Fruit fly (Drosophila melanogaster) whole organism, embryonic: ENCODE data around the gene GCS2beta.

Experiments used
- CG10274 ChIP-seq: fragments of 200-800 bp; sonication (Bioruptor generic); optimal IDR thresholded peaks from 3 replicates; lab custom pipeline; 2017; ENCODE audit warnings: missing biosample characterization, mild to moderate bottlenecking, missing genetic modification characterization
- CG10462 ChIP-seq: fragments of 200-800 bp; sonication (Bioruptor generic); optimal IDR thresholded peaks from 2 replicates; lab custom pipeline; 2016; ENCODE audit warnings: missing biosample characterization, missing genetic modification characterization
- CG12104 ChIP-seq: fragments of 200-800 bp; sonication (Bioruptor generic); optimal IDR thresholded peaks from 3 replicates; lab custom pipeline; 2016; ENCODE audit warnings: missing biosample characterization, missing genetic modification characterization
- CG13775 ChIP-seq: fragments of 200-800 bp; sonication (Bioruptor generic); optimal IDR thresholded peaks from 3 replicates; lab custom pipeline; 2017; ENCODE audit warnings: missing biosample characterization, mild to moderate bottlenecking, missing genetic modification characterization
- CG14860 ChIP-seq: fragments of 200-800 bp; sonication (Bioruptor generic); IDR thresholded peaks from 3 replicates; pipeline ENCODE4 v1.3.6; 2022; ENCODE audit warnings: missing biosample characterization, missing genetic modification characterization; ENCODE audit not compliant: partially characterized antibody
- CG14965 ChIP-seq: fragments of 200-800 bp; sonication (Bioruptor generic); optimal IDR thresholded peaks from 2 replicates; lab custom pipeline; 2016; ENCODE audit warnings: missing biosample characterization, missing genetic modification characterization, borderline replicate concordance
- CG15011 ChIP-seq: fragments of 200-800 bp; sonication (Bioruptor generic); optimal IDR thresholded peaks from 3 replicates; lab custom pipeline; 2018; ENCODE audit warnings: missing biosample characterization, mild to moderate bottlenecking, missing genetic modification characterization
- CG17912 ChIP-seq: fragments of 200-800 bp; sonication (Bioruptor generic); optimal IDR thresholded peaks from 2 replicates; lab custom pipeline; 2018; ENCODE audit warnings: missing biosample characterization, mild to moderate bottlenecking, missing genetic modification characterization
- CG1832 ChIP-seq: fragments of 200-800 bp; sonication (Bioruptor generic); optimal IDR thresholded peaks from 2 replicates; lab custom pipeline; 2017; ENCODE audit warnings: missing biosample characterization, mild to moderate bottlenecking, missing genetic modification characterization, inconsistent platforms
- CG3281 ChIP-seq: fragments of 200-800 bp; sonication (Bioruptor generic); optimal IDR thresholded peaks from 3 replicates; lab custom pipeline; 2017; ENCODE audit warnings: missing biosample characterization, mild to moderate bottlenecking, missing genetic modification characterization
- CG4282 ChIP-seq: fragments of 200-800 bp; sonication (Bioruptor generic); optimal IDR thresholded peaks from 2 replicates; lab custom pipeline; 2016; ENCODE audit warnings: missing biosample characterization, missing genetic modification characterization
- CG4820 ChIP-seq: fragments of 200-800 bp; sonication (Bioruptor generic); optimal IDR thresholded peaks from 3 replicates; lab custom pipeline; 2016; ENCODE audit warnings: missing biosample characterization, missing genetic modification characterization
- CG6683 ChIP-seq: fragments of 200-800 bp; sonication (Bioruptor generic); optimal IDR thresholded peaks from 2 replicates; lab custom pipeline; 2017; ENCODE audit warnings: missing biosample characterization, mild to moderate bottlenecking, missing genetic modification characterization, missing genetic modification reagents
- CG6689 ChIP-seq: fragments of 200-800 bp; sonication (Bioruptor generic); IDR thresholded peaks from 2 replicates; pipeline ENCODE4 v1.3.6; 2022; ENCODE audit warnings: missing biosample characterization, missing genetic modification characterization
- CG6765 ChIP-seq: fragments of 200-800 bp; sonication (Bioruptor generic); optimal IDR thresholded peaks from 3 replicates; lab custom pipeline; 2017; ENCODE audit warnings: missing biosample characterization, mild to moderate bottlenecking, missing genetic modification characterization
- CG6813 ChIP-seq: fragments of 200-800 bp; sonication (Bioruptor generic); optimal IDR thresholded peaks from 2 replicates; lab custom pipeline; 2017; ENCODE audit warnings: missing biosample characterization, missing genetic modification characterization, mild to moderate bottlenecking, moderate library complexity, missing genetic modification reagents
- CG8290 ChIP-seq, 3 experiments: fragments of 200-800 bp; sonication (Bioruptor generic); optimal IDR thresholded peaks; 2 replicates each; lab custom pipeline; 2016 to 2019; ENCODE audit warnings: missing biosample characterization in 3 of 3, missing genetic modification characterization in 3 of 3, mild to moderate bottlenecking in 2 of 3, moderate library complexity in 1 of 3
- CG9437 ChIP-seq: fragments of 200-800 bp; sonication (Bioruptor generic); optimal IDR thresholded peaks from 2 replicates; lab custom pipeline; 2018; ENCODE audit warnings: missing biosample characterization, mild to moderate bottlenecking, missing genetic modification characterization
- E2f2 ChIP-seq: fragments of 200-800 bp; sonication (Bioruptor generic); IDR thresholded peaks from 2 replicates; pipeline ENCODE4 v1.3.6; 2022; ENCODE audit warnings: missing biosample characterization, missing genetic modification characterization
- Ets65A ChIP-seq: fragments of 200-800 bp; sonication (Bioruptor generic); peaks from one replicate; lab custom pipeline; 2016; ENCODE audit warnings: missing biosample characterization, missing genetic modification characterization
- H2.0 ChIP-seq: fragments of 200-800 bp; sonication (Bioruptor generic); IDR thresholded peaks from 2 replicates; pipeline ENCODE4 v1.3.6; 2022; ENCODE audit warnings: missing biosample characterization, missing genetic modification characterization
- HmgD ChIP-seq: fragments of 200-800 bp; sonication (Bioruptor generic); optimal IDR thresholded peaks from 3 replicates; lab custom pipeline; 2016; ENCODE audit warnings: missing biosample characterization, missing genetic modification characterization
- HmgZ ChIP-seq: fragments of 200-800 bp; sonication (Bioruptor generic); optimal IDR thresholded peaks from 2 replicates; lab custom pipeline; 2018; ENCODE audit warnings: missing biosample characterization, mild to moderate bottlenecking, missing genetic modification characterization
- Lim3 ChIP-seq: fragments of 200-800 bp; sonication (Bioruptor generic); IDR thresholded peaks from 2 replicates; pipeline ENCODE4 v1.3.6; 2022; ENCODE audit warnings: missing biosample characterization, missing genetic modification characterization
- MBD-R2 ChIP-seq: fragments of 200-800 bp; sonication (Bioruptor generic); IDR thresholded peaks from 2 replicates; pipeline ENCODE4 v1.3.6; 2022; ENCODE audit warnings: missing biosample characterization, missing genetic modification characterization
- Mrtf ChIP-seq: fragments of 200-800 bp; sonication (Bioruptor generic); IDR thresholded peaks from 3 replicates; pipeline ENCODE4 v1.3.6; 2022; ENCODE audit warnings: missing biosample characterization, missing genetic modification characterization
- NFAT ChIP-seq: fragments of 200-800 bp; sonication (Bioruptor generic); IDR thresholded peaks from 2 replicates; pipeline ENCODE4 v1.3.6; 2022; ENCODE audit warnings: missing biosample characterization, missing genetic modification characterization
- NfI ChIP-seq: fragments of 200-800 bp; sonication (Bioruptor generic); optimal IDR thresholded peaks from 3 replicates; lab custom pipeline; 2018; ENCODE audit warnings: missing biosample characterization, mild to moderate bottlenecking, missing genetic modification characterization, moderate library complexity
- Rx ChIP-seq: fragments of 200-800 bp; sonication (Bioruptor generic); IDR thresholded peaks from 2 replicates; pipeline ENCODE4 v1.3.6; 2022; ENCODE audit warnings: missing biosample characterization, missing genetic modification characterization
- Sox102F ChIP-seq: fragments of 200-800 bp; sonication (Bioruptor generic); optimal IDR thresholded peaks from 2 replicates; lab custom pipeline; 2018; ENCODE audit warnings: missing biosample characterization, mild to moderate bottlenecking, missing genetic modification characterization, moderate library complexity
- Xbp1 ChIP-seq: fragments of 200-800 bp; sonication (Bioruptor generic); optimal IDR thresholded peaks from 3 replicates; lab custom pipeline; 2016; ENCODE audit warnings: missing biosample characterization, mild to moderate bottlenecking, missing genetic modification characterization
- ac ChIP-seq: fragments of 200-800 bp; sonication (Bioruptor generic); optimal IDR thresholded peaks from 3 replicates; lab custom pipeline; 2017; ENCODE audit warnings: missing biosample characterization, mild to moderate bottlenecking, missing genetic modification characterization
- ara ChIP-seq: fragments of 200-800 bp; sonication (Bioruptor generic); IDR thresholded peaks from 2 replicates; pipeline ENCODE4 v1.3.6; 2022; ENCODE audit warnings: missing biosample characterization, missing genetic modification characterization
- az2 ChIP-seq: fragments of 200-800 bp; sonication (Bioruptor generic); optimal IDR thresholded peaks from 3 replicates; lab custom pipeline; 2016; ENCODE audit warnings: missing biosample characterization, missing genetic modification characterization
- bowl ChIP-seq: fragments of 200-800 bp; sonication (Bioruptor generic); IDR thresholded peaks from 2 replicates; pipeline ENCODE4 v1.3.6; 2022; ENCODE audit warnings: missing biosample characterization, missing genetic modification characterization
- crp ChIP-seq, 2 experiments: fragments of 200-800 bp; sonication (Bioruptor generic); optimal IDR thresholded peaks; 2 replicates in 1 of 2; 3 replicates in 1 of 2; lab custom pipeline; 2017; ENCODE audit warnings: missing biosample characterization in 2 of 2, missing genetic modification characterization in 2 of 2, mild to moderate bottlenecking in 1 of 2, moderate library complexity in 1 of 2
- ems ChIP-seq: fragments of 200-800 bp; sonication (Bioruptor generic); optimal IDR thresholded peaks from 3 replicates; lab custom pipeline; 2016; ENCODE audit warnings: missing biosample characterization, missing genetic modification characterization
- esg ChIP-seq: fragments of 200-800 bp; sonication (Bioruptor generic); conservative IDR thresholded peaks from 2 replicates; pipeline ENCODE4 v1.3.6; 2022; ENCODE audit warnings: missing biosample characterization, missing genetic modification characterization
- ewg ChIP-seq: fragments of 200-800 bp; sonication (Bioruptor generic); optimal IDR thresholded peaks from 3 replicates; lab custom pipeline; 2017; ENCODE audit warnings: mild to moderate bottlenecking, missing biosample characterization, missing genetic modification reagents, missing genetic modification characterization
- ind ChIP-seq: fragments of 200-800 bp; sonication (Bioruptor generic); optimal IDR thresholded peaks from 3 replicates; lab custom pipeline; 2016; ENCODE audit warnings: missing biosample characterization, missing genetic modification characterization
- knrl ChIP-seq: fragments of 200-800 bp; sonication (Bioruptor generic); IDR thresholded peaks from 3 replicates; pipeline ENCODE4 v1.3.6; 2022; ENCODE audit warnings: missing biosample characterization, missing genetic modification characterization; ENCODE audit not compliant: partially characterized antibody
- nau ChIP-seq: fragments of 200-800 bp; sonication (Bioruptor generic); optimal IDR thresholded peaks from 3 replicates; lab custom pipeline; 2017; ENCODE audit warnings: missing biosample characterization, mild to moderate bottlenecking, missing genetic modification characterization, missing genetic modification reagents
- pfk ChIP-seq: fragments of 200-800 bp; sonication (Bioruptor generic); optimal IDR thresholded peaks from 2 replicates; lab custom pipeline; 2018; ENCODE audit warnings: missing biosample characterization, mild to moderate bottlenecking, missing genetic modification characterization, moderate library complexity
- row ChIP-seq: fragments of 200-800 bp; sonication (Bioruptor generic); IDR thresholded peaks from 3 replicates; pipeline ENCODE4 v1.3.6; 2022; ENCODE audit warnings: missing biosample characterization, missing genetic modification characterization
- ssp ChIP-seq: fragments of 200-800 bp; sonication (Bioruptor generic); IDR thresholded peaks from 2 replicates; pipeline ENCODE4 v1.3.6; 2022; ENCODE audit warnings: missing biosample characterization, missing genetic modification characterization
- tll ChIP-seq, 2 experiments: fragments of 200-800 bp in 1 of 2; fragments of >200 bp in 1 of 2; sonication (Bioruptor generic) in 1 of 2; optimal IDR thresholded peaks; 2 replicates each; lab custom pipeline; 2017 to 2019; ENCODE audit warnings: missing biosample characterization in 2 of 2, missing genetic modification characterization in 2 of 2, mild to moderate bottlenecking in 1 of 2, moderate library complexity in 1 of 2
- tna ChIP-seq: fragments of 200-800 bp; sonication (Bioruptor generic); IDR thresholded peaks from 2 replicates; pipeline ENCODE4 v1.3.6; 2022; ENCODE audit warnings: missing biosample characterization, missing genetic modification characterization; ENCODE audit not compliant: partially characterized antibody
- wor ChIP-seq: fragments of 200-800 bp; sonication (Bioruptor generic); IDR thresholded peaks from 2 replicates; pipeline ENCODE4 v1.3.6; 2022; ENCODE audit warnings: missing biosample characterization, missing genetic modification characterization

GCS2beta gene

DNA sequence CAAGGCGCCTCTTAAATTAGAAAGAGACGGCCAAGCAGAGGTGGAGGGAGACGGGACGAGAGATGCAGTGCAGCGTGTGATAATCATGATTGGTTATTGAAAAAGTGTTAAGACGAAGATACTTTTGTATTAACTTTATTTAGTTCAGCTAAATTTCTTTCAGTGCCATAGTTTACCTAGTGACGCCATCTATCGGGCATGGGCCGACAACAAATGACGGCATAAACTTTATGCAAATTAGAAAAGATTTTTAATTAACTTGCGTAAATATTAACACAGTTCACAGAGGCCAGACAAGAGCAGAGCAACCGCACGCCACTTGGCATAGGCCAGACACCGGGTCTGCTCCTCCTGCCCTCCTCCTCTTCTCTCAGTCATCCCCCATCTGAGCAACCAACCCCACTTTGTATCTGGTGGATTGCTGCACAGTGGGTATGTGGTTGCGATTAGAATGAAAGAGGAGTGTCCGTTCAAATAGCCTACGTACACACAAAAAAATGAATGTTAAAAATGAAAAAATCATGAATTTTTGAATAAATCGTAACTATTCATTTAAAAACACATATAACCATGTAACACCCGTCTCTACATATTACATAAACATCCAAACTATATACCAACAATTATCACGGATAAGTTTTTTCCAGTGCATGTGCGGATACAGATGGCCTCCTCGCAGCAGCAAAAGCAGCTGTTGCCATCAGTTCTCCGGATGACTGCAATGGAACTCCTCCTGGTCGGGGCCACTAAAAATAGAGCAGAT lies 18.0 kb downstream of the GCS2beta start (continued):
- peak; percentile 73 for TF ChIP-seq CG13775
- peak; percentile 72 for TF ChIP-seq ewg (GFP tag; lab: Kevin White, UChicago)
- TF ChIP-seq ac: peak; percentile 54
- TF ChIP-seq row (GFP tag; lab: Robert Waterston, UW): peak; percentile 86
- peak; percentile 76 for TF ChIP-seq CG6813 (GFP tag; lab: Kevin White, UChicago)
- TF ChIP-seq ems (GFP tag; lab: Kevin White, UChicago): peak; percentile 70
- peak; percentile 69 for TF ChIP-seq H2.0 (GFP tag; lab: Robert Waterston, UW)
- peak; percentile 97 for TF ChIP-seq nau (GFP tag; lab: Kevin White, UChicago)
- peak; percentile 66; the same call in 1 of the 2 replicates for TF ChIP-seq bowl (GFP tag; lab: Robert Waterston, UW)
- TF ChIP-seq ara (GFP tag; lab: Robert Waterston, UW): peak; percentile 72
- peak; percentile 76; the same call in 2 of the 3 replicates for TF ChIP-seq Mrtf (GFP tag; lab: Robert Waterston, UW)
- TF ChIP-seq CG9437 (GFP tag; lab: Kevin White, UChicago): peak; percentile 71
- TF ChIP-seq CG6689 (GFP tag; lab: Robert Waterston, UW): peak; percentile 83
- TF ChIP-seq CG15011 (GFP tag; lab: Kevin White, UChicago): peak; percentile 41
- no peak for TF ChIP-seq pfk (GFP tag; lab: Kevin White, UChicago)
- TF ChIP-seq tna (GFP tag; lab: Robert Waterston, UW): no peak
- TF ChIP-seq CG12104 (GFP tag; lab: Kevin White, UChicago): peak; percentile 66
- TF ChIP-seq Sox102F (GFP tag; lab: Kevin White, UChicago): peak; percentile 90
- TF ChIP-seq Xbp1 (GFP tag; lab: Kevin White, UChicago): peak; percentile 78
- peak; percentile 83 for TF ChIP-seq az2
- TF ChIP-seq CG10462: peak; percentile 51
- TF ChIP-seq CG10274 (GFP tag; lab: Kevin White, UChicago): no peak
- no peak for TF ChIP-seq CG1832 (GFP tag; lab: Kevin White, UChicago)
- peak; percentile 94 for TF ChIP-seq Ets65A (GFP tag; lab: Kevin White, UChicago)
- peak; percentile 58; the same call in 1 of the 2 replicates for TF ChIP-seq Lim3 (GFP tag; lab: Robert Waterston, UW)
- peak; percentile 81 for TF ChIP-seq ind (GFP tag; lab: Kevin White, UChicago)
- peak; percentile 75 for TF ChIP-seq CG4820 (GFP tag; lab: Kevin White, UChicago)
- TF ChIP-seq CG6765 (GFP tag; lab: Kevin White, UChicago): no peak
- TF ChIP-seq CG3281 (GFP tag; lab: Kevin White, UChicago): peak; percentile 75
- TF ChIP-seq CG14965 (GFP tag; lab: Kevin White, UChicago): peak; percentile 21
- TF ChIP-seq ssp: peak; percentile 74
- peak; percentile 53; the same call in 1 of the 2 replicates for TF ChIP-seq E2f2
- TF ChIP-seq CG6683 (GFP tag; lab: Kevin White, UChicago): peak; percentile 53
- peak; percentile 69 for TF ChIP-seq Rx (GFP tag; lab: Robert Waterston, UW)
- TF ChIP-seq crp (GFP tag; optimal IDR thresholded peaks at IDR 0.05; lab: Kevin White, UChicago): peak in 1 of 2 experiments; percentile 45
- peak; percentile 69 for TF ChIP-seq CG4282 (GFP tag; lab: Kevin White, UChicago)
- TF ChIP-seq wor: peak; percentile 78
- TF ChIP-seq tll (GFP tag; optimal IDR thresholded peaks at IDR 0.05; lab: Kevin White, UChicago): no peak
- peak; percentile 50 for TF ChIP-seq HmgD (GFP tag; lab: Kevin White, UChicago)
- peak; percentile 73 for TF ChIP-seq HmgZ (tag; lab: Kevin White, UChicago)
- no peak for TF ChIP-seq CG14860
- peak; percentile 85 for TF ChIP-seq esg (GFP tag; lab: Robert Waterston, UW)
- peak; percentile 11 for TF ChIP-seq CG8290 (GFP tag; optimal IDR thresholded peaks at IDR 0.05; lab: Kevin White, UChicago)
- peak in 1 of 2 experiments; percentile 67 for TF ChIP-seq CG8290 (tag; optimal IDR thresholded peaks at IDR 0.05; lab: Kevin White, UChicago)
- peak; percentile 9 for TF ChIP-seq CG17912
- peak; percentile 28; the same call in 1 of the 2 replicates for TF ChIP-seq NFAT
- peak; percentile 67 for TF ChIP-seq NfI (GFP tag; lab: Kevin White, UChicago)
- TF ChIP-seq knrl (GFP tag; lab: Robert Waterston, UW): no peak
- TF ChIP-seq MBD-R2 (GFP tag; lab: Robert Waterston, UW): peak; percentile 50; the same call in 1 of the 2 replicates
